Fruit fly (Drosophila melanogaster) whole organism, adult: ENCODE data around the gene CG8301.

Source experiments
- CG11617 ChIP-seq: fragments of 200-800 bp; sonication (Bioruptor generic); optimal IDR thresholded peaks from 2 replicates; lab custom pipeline; 2017; ENCODE audit warnings: mild to moderate bottlenecking, missing biosample characterization, missing genetic modification reagents, missing genetic modification characterization
- CG12768 ChIP-seq: fragments of 200-800 bp; sonication (Bioruptor generic); optimal IDR thresholded peaks from 2 replicates; lab custom pipeline; 2017; ENCODE audit warnings: missing biosample characterization, missing genetic modification characterization, mild to moderate bottlenecking, moderate library complexity, missing genetic modification reagents
- CG14711 ChIP-seq: fragments of 200-800 bp; sonication (Bioruptor generic); optimal IDR thresholded peaks from 2 replicates; lab custom pipeline; 2018; ENCODE audit warnings: missing biosample characterization, mild to moderate bottlenecking, missing genetic modification characterization, moderate library complexity
- CG1620 ChIP-seq: fragments of 200-800 bp; sonication (Bioruptor generic); optimal IDR thresholded peaks from 2 replicates; lab custom pipeline; 2016; ENCODE audit warnings: missing biosample characterization, missing genetic modification characterization
- CG33017 ChIP-seq: fragments of 200-800 bp; sonication (Bioruptor generic); optimal IDR thresholded peaks from 2 replicates; lab custom pipeline; 2018; ENCODE audit warnings: missing biosample characterization, mild to moderate bottlenecking, missing genetic modification characterization, moderate library complexity
- CG5204 ChIP-seq: fragments of 200-800 bp; sonication (Bioruptor generic); optimal IDR thresholded peaks from 2 replicates; lab custom pipeline; 2016; ENCODE audit warnings: missing biosample characterization, missing genetic modification characterization
- CG7045 ChIP-seq: fragments of 200-800 bp; sonication (Bioruptor generic); optimal IDR thresholded peaks from 2 replicates; lab custom pipeline; 2017; ENCODE audit warnings: missing biosample characterization, mild to moderate bottlenecking, missing genetic modification characterization
- CG7101 ChIP-seq: fragments of 200-800 bp; sonication (Bioruptor generic); optimal IDR thresholded peaks from 2 replicates; lab custom pipeline; 2018; ENCODE audit warnings: missing biosample characterization, mild to moderate bottlenecking, missing genetic modification characterization, moderate library complexity
- Clk ChIP-seq: fragments of 200-800 bp; sonication (Bioruptor generic); optimal IDR thresholded peaks from 2 replicates; lab custom pipeline; 2017; ENCODE audit warnings: missing biosample characterization, missing genetic modification characterization
- Crg-1 ChIP-seq: fragments of 200-800 bp; sonication (Bioruptor generic); optimal IDR thresholded peaks from 2 replicates; lab custom pipeline; 2016; ENCODE audit warnings: missing biosample characterization, missing genetic modification characterization
- Hr96 ChIP-seq: fragments of 200-800 bp; sonication (Bioruptor generic); optimal IDR thresholded peaks from 2 replicates; lab custom pipeline; 2016; ENCODE audit warnings: missing biosample characterization, missing genetic modification characterization
- Mnt ChIP-seq: fragments of 200-800 bp; sonication (Bioruptor generic); optimal IDR thresholded peaks from 2 replicates; lab custom pipeline; 2016; ENCODE audit warnings: missing biosample characterization, mild to moderate bottlenecking, missing genetic modification characterization
- bab1 ChIP-seq: fragments of 200-800 bp; sonication (Bioruptor generic); optimal IDR thresholded peaks from 3 replicates; lab custom pipeline; 2019; ENCODE audit warnings: missing biosample characterization, mild to moderate bottlenecking, missing genetic modification characterization, moderate library complexity
- cic ChIP-seq: fragments of 200-800 bp; sonication (Bioruptor generic); optimal IDR thresholded peaks from 2 replicates; lab custom pipeline; 2017; ENCODE audit warnings: missing biosample characterization, mild to moderate bottlenecking, missing genetic modification characterization, moderate library complexity
- cnc ChIP-seq, 2 experiments: fragments of >200 bp; optimal IDR thresholded peaks; 2 replicates each; lab custom pipeline; 2017
- kay ChIP-seq: fragments of 200-800 bp; sonication (Bioruptor generic); peaks from one replicate; lab custom pipeline; 2016; ENCODE audit warnings: missing biosample characterization, missing genetic modification characterization, borderline replicate concordance
- ovo ChIP-seq: fragments of 200-800 bp; sonication (Bioruptor generic); optimal IDR thresholded peaks from 2 replicates; lab custom pipeline; 2016; ENCODE audit warnings: missing biosample characterization, missing genetic modification characterization
- pad ChIP-seq: fragments of 200-800 bp; sonication (Bioruptor generic); optimal IDR thresholded peaks from 3 replicates; lab custom pipeline; 2017; ENCODE audit warnings: missing biosample characterization, missing genetic modification characterization, mild to moderate bottlenecking, moderate library complexity, missing genetic modification reagents
- tj ChIP-seq: fragments of 200-800 bp; sonication (Bioruptor generic); optimal IDR thresholded peaks from 3 replicates; lab custom pipeline; 2017; ENCODE audit warnings: missing biosample characterization, mild to moderate bottlenecking, missing genetic modification characterization, moderate library complexity
- toe ChIP-seq: fragments of 200-800 bp; sonication (Bioruptor generic); optimal IDR thresholded peaks from 2 replicates; lab custom pipeline; 2016; ENCODE audit warnings: missing biosample characterization, missing genetic modification characterization

The CG8301 gene

DNA sequence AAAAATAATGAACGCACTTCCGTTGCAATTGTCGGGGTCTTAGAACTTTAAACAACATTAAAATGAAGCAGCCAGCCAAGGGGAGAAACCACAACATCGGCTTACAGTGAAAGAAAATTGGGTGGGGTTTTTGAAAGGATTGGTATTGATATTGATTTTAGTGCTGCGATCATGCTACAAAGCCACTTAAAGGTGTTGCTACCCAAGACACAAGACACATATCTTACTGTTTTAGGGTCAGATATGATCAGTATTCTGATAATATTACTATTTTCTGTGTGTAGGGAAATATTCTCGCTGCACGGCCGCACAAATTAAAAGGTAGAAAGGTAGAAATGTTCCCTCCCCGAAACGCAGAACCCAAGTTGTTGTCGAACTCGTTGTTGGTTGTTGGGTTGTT lies 24.0 kb downstream of the CG8301 start:
- TF ChIP-seq pad (GFP tag; lab: Kevin White, UChicago) (no peak), bab1 (GFP tag; lab: Kevin White, UChicago) (no peak), tj (no peak), kay (GFP tag; lab: Kevin White, UChicago) (no peak), CG1620 (no peak), cic (no peak), Crg-1 (GFP tag; lab: Kevin White, UChicago) (no peak), CG7101 (no peak), Clk (GFP tag; lab: Kevin White, UChicago) (no peak), Hr96 (GFP tag; lab: Kevin White, UChicago) (no peak), CG11617 (GFP tag; lab: Kevin White, UChicago) (no peak), cnc (optimal IDR thresholded peaks at IDR 0.05; lab: Kevin White, UChicago) (no peak), toe (GFP tag; lab: Kevin White, UChicago) (no peak), CG12768 (no peak), Mnt (no peak), ovo (GFP tag; lab: Kevin White, UChicago) (no peak), CG5204 (GFP tag; lab: Kevin White, UChicago) (no peak), CG14711 (no peak)

DNA sequence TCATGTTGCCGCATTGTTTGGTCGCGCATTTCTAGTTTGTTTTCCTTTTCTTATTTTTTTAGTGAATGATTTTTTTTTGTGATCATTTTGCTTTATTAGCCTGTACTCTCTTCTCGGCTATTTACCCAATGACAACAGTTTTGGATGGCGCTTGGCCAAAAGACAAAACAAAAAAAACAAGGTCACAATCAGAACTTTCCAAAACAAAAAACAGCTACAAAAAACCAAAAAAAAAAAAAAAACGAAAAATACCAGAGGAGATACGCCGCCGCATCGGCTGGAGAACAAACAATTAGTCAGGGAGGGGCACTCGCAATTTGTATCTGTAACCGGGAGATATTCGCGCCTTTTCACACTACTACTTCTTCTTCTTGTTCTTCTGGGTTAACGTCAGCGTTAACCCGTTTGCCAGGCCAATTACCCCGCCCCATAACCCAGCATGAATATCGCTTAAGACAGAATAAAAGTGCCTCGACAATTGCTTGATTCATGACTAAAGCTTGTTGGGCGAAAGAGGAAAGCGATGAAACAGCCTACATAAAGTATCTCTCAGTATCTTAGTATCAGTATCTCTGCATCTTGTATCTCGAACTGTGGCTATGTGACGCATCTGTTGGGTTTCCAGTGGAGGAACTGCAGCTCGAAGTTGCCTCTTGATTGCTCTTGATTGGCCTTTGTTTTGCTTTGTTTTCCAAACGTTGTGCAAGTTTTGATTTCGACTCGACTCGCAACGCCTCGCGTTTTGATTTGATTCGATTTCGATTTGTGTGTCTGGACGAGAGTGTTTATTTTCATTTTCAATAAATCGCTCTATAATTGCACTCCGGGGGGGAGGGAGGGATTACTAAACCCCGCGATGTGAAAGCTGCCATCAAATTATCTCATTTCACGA lies 26.1 kb downstream of the CG8301 start:
- TF ChIP-seq CG1620 (no peak), CG5204 (GFP tag; lab: Kevin White, UChicago) (no peak), Clk (GFP tag; lab: Kevin White, UChicago) (no peak), CG11617 (GFP tag; lab: Kevin White, UChicago) (no peak), CG7101 (no peak), bab1 (GFP tag; lab: Kevin White, UChicago) (no peak)

DNA sequence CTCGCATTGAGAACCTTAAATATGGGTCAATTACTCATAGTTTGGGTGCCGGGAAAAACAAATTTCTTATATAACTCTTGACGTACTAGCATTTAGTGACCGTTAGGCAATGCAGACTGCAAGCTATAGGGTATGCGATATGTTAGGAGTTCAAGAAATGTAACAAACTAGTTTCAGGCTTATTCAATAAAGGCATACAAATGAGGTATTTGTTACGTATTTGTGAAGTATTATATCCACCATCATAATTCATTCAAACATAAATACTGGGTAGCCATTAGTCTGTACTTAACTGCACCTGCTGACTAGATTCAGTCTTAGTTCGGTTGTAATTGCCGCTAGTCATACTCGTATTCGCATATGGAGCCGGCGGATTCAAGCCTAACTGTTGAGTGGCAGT lies 27.1 kb downstream of the CG8301 start:
- TF ChIP-seq toe (GFP tag; lab: Kevin White, UChicago): no peak
- no peak for TF ChIP-seq CG5204 (GFP tag; lab: Kevin White, UChicago)
- TF ChIP-seq bab1 (GFP tag; lab: Kevin White, UChicago): no peak
- no peak for TF ChIP-seq cic
- TF ChIP-seq CG7045 (GFP tag; lab: Kevin White, UChicago): no peak
- no peak for TF ChIP-seq Crg-1 (GFP tag; lab: Kevin White, UChicago)
- no peak for TF ChIP-seq CG1620
- TF ChIP-seq Clk (GFP tag; lab: Kevin White, UChicago): no peak
- no peak for TF ChIP-seq pad (GFP tag; lab: Kevin White, UChicago)
- no peak for TF ChIP-seq CG11617 (GFP tag; lab: Kevin White, UChicago)
- no peak for TF ChIP-seq CG33017
- no peak for TF ChIP-seq CG12768
- no peak for TF ChIP-seq ovo (GFP tag; lab: Kevin White, UChicago)
- TF ChIP-seq CG14711: no peak
- no peak for TF ChIP-seq tj
- no peak for TF ChIP-seq Mnt

DNA sequence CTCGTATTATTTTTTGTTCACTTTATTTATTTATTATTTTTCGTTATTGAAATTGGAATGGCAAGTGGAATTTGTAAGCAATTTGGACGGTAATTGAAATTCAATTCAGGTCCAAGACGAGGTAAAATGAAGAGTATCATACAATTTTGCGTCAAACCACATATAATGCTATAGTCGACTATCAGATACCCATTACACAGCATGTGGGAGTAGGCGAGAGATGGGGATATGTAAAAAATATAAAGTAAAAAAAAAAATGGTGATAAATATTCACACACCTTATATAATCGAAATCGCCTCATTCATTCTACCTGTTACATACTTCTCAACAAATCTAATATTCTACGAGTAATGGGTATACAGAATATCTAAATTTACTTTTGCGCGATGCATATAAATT lies 31.1 kb downstream of the CG8301 start:
- no peak for TF ChIP-seq cnc (optimal IDR thresholded peaks at IDR 0.05; lab: Kevin White, UChicago)
- TF ChIP-seq tj: peak; percentile 10
- peak; percentile 10 for TF ChIP-seq bab1 (GFP tag; lab: Kevin White, UChicago)

DNA sequence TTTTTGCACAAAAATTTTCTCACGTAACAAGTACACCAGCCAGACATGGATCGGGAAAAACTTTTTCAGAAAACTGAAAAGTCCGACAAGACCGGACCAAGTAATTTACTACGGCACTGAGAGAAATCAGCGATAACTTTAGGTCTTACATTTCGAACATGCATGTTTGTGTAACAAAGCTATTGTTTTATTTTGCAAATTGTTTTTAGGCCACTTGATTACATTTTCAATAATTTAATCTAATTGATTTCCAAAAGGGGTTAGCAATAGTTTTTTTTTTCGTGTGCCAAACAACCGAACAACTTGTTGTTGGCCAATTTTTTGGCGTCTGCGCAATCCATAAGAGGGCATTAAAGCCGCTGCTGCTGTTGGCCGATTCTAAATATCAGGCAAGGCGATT lies 32.0 kb downstream of the CG8301 start:
- TF ChIP-seq toe (GFP tag; lab: Kevin White, UChicago) (no peak), CG5204 (GFP tag; lab: Kevin White, UChicago) (no peak), CG7101 (no peak), CG33017 (no peak), CG14711 (no peak), CG12768 (no peak), cic (no peak), pad (GFP tag; lab: Kevin White, UChicago) (no peak), cnc (optimal IDR thresholded peaks at IDR 0.05; lab: Kevin White, UChicago) (no peak), CG1620 (no peak), ovo (GFP tag; lab: Kevin White, UChicago) (no peak), CG7045 (GFP tag; lab: Kevin White, UChicago) (no peak), kay (GFP tag; lab: Kevin White, UChicago) (no peak), Crg-1 (GFP tag; lab: Kevin White, UChicago) (no peak), Clk (GFP tag; lab: Kevin White, UChicago) (no peak), Mnt (no peak), tj (no peak), CG11617 (GFP tag; lab: Kevin White, UChicago) (no peak)

DNA sequence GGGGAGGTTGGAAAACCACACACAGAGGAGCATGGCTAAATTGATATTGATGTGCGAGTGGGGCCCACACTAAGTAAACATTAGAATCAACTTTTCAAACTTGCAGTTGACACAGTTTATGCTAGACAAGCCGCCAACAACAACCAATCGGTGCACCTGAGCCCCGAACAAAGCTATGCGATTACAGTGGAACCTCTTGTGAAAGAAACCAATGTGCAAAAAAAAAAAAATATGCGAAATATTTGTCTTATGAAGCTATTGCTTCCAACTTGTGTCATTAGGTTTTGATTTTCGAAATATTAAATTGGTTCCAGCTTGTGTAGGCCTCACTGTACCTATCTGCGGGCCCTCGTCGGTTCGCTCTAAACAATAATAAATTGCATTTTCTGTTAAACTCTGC lies 37.2 kb downstream of the CG8301 start:
- TF ChIP-seq CG11617 (GFP tag; lab: Kevin White, UChicago): no peak
- TF ChIP-seq CG33017: peak; percentile 4
- peak; percentile 36 for TF ChIP-seq CG7101
- peak; percentile 43 for TF ChIP-seq CG12768
- peak; percentile 36 for TF ChIP-seq CG5204 (GFP tag; lab: Kevin White, UChicago)
- TF ChIP-seq Hr96 (GFP tag; lab: Kevin White, UChicago): no peak
- TF ChIP-seq bab1 (GFP tag; lab: Kevin White, UChicago): peak; percentile 81
- peak; percentile 7 for TF ChIP-seq pad (GFP tag; lab: Kevin White, UChicago)
- TF ChIP-seq CG14711: peak; percentile 47
- peak; percentile 58 for TF ChIP-seq CG7045 (GFP tag; lab: Kevin White, UChicago)
- no peak for TF ChIP-seq cnc (optimal IDR thresholded peaks at IDR 0.05; lab: Kevin White, UChicago)
